Worm (Caenorhabditis elegans) whole organism, L3 larva: ENCODE data around the gene pyc-1.

ENCODE experiments used
- ama-1 ChIP-seq: fragments of 150-350 bp; optimal IDR thresholded peaks from 2 replicates; lab custom pipeline; 2018
- ceh-28 ChIP-seq: fragments of 150-350 bp; optimal IDR thresholded peaks from 2 replicates; lab custom pipeline; 2014; ENCODE audit warnings: missing biosample characterization, missing genetic modification reagents, missing genetic modification characterization
- ceh-82 ChIP-seq: fragments of 150-350 bp; optimal IDR thresholded peaks from 2 replicates; lab custom pipeline; 2014; ENCODE audit warnings: missing biosample characterization, missing genetic modification characterization
- elt-2 ChIP-seq: sonication (generic microtip); optimal IDR thresholded peaks from 2 replicates; lab custom pipeline; 2016; ENCODE audit warnings: missing genetic modification reagents, mild to moderate bottlenecking, missing genetic modification characterization, missing compliant biosample characterization
- fos-1 ChIP-seq: fragments of 150-350 bp; optimal IDR thresholded peaks from 2 replicates; lab custom pipeline; 2014; ENCODE audit warnings: missing biosample characterization, missing genetic modification characterization
- jun-1 ChIP-seq: fragments of 150-350 bp; optimal IDR thresholded peaks from 2 replicates; lab custom pipeline; 2014; ENCODE audit warnings: missing biosample characterization, missing genetic modification reagents, missing genetic modification characterization
- mdl-1 ChIP-seq: fragments of 150-350 bp; optimal IDR thresholded peaks from 2 replicates; lab custom pipeline; 2014; ENCODE audit warnings: missing biosample characterization, missing genetic modification characterization
- nhr-28 ChIP-seq: fragments of 150-350 bp; optimal IDR thresholded peaks from 2 replicates; lab custom pipeline; 2014; ENCODE audit warnings: missing biosample characterization, missing genetic modification characterization
- nhr-77 ChIP-seq: fragments of 150-350 bp; optimal IDR thresholded peaks from 2 replicates; lab custom pipeline; 2014; ENCODE audit warnings: missing biosample characterization, missing genetic modification characterization
- pqm-1 ChIP-seq: fragments of 150-350 bp; optimal IDR thresholded peaks from 2 replicates; lab custom pipeline; 2017; ENCODE audit warnings: missing biosample characterization, missing genetic modification characterization, inconsistent platforms
- skn-1 ChIP-seq: fragments of 150-350 bp; optimal IDR thresholded peaks from 2 replicates; lab custom pipeline; 2014; ENCODE audit warnings: missing biosample characterization, missing genetic modification characterization
- snpc-4 ChIP-seq: fragments of 150-350 bp; optimal IDR thresholded peaks from 2 replicates; lab custom pipeline; 2014; ENCODE audit warnings: missing biosample characterization, missing genetic modification characterization
- unc-39 ChIP-seq: sonication (generic microtip); optimal IDR thresholded peaks from 4 replicates; lab custom pipeline; 2017; ENCODE audit warnings: missing biosample characterization, missing genetic modification characterization
- unc-62 ChIP-seq: fragments of 150-350 bp; sonication (generic microtip); optimal IDR thresholded peaks from 4 replicates; lab custom pipeline; 2014; ENCODE audit warnings: missing biosample characterization, missing genetic modification reagents, missing genetic modification characterization

ce11 chrV:11839220-11839619, 16.9 kb upstream of the pyc-1 start, which contains the start of gene idpb-5:
- TF ChIP-seq ama-1 (lab: Kevin White, UChicago) (no peak), ceh-28 (tag; lab: Kevin White, UChicago) (no peak), skn-1 (tag; lab: Kevin White, UChicago) (no peak), nhr-28 (tag; lab: Kevin White, UChicago) (no peak), snpc-4 (tag; lab: Kevin White, UChicago) (no peak), pqm-1 (tag; lab: Kevin White, UChicago) (no peak), ceh-82 (no peak), mdl-1 (no peak), unc-39 (tag; lab: Kevin White, UChicago) (no peak), unc-62 (GFP tag; lab: Kevin White, UChicago) (no peak), jun-1 (no peak), elt-2 (tag; lab: Kevin White, UChicago) (no peak), nhr-77 (tag; lab: Kevin White, UChicago) (no peak), fos-1 (tag; lab: Kevin White, UChicago) (no peak)
